Fruit fly (Drosophila melanogaster) whole organism, embryonic: ENCODE data around the gene Dus3.
A peak's percentile ranks its signal among the peaks of the same experiment; 100 is the strongest.

Experiments
- Abd-B ChIP-seq: fragments of 200-800 bp; sonication (Bioruptor generic); optimal IDR thresholded peaks from 2 replicates; lab custom pipeline; 2018; ENCODE audit warnings: missing biosample characterization, mild to moderate bottlenecking, missing genetic modification characterization, moderate library complexity
- Ada2b ChIP-seq: fragments of 200-800 bp; sonication (Bioruptor generic); IDR thresholded peaks from 2 replicates; pipeline ENCODE4 v1.3.6; 2022; ENCODE audit warnings: missing biosample characterization, missing genetic modification characterization
- B-H1 ChIP-seq: fragments of 200-800 bp; sonication (Bioruptor generic); IDR thresholded peaks from 3 replicates; pipeline ENCODE4 v1.3.6; 2022; ENCODE audit warnings: missing biosample characterization, missing genetic modification characterization
- B-H2 ChIP-seq: fragments of 200-800 bp; sonication (Bioruptor generic); optimal IDR thresholded peaks from 2 replicates; lab custom pipeline; 2018; ENCODE audit warnings: missing biosample characterization, mild to moderate bottlenecking, missing genetic modification characterization
- CG10209 ChIP-seq: fragments of 200-800 bp; sonication (Bioruptor generic); optimal IDR thresholded peaks from 3 replicates; lab custom pipeline; 2017; ENCODE audit warnings: missing biosample characterization, mild to moderate bottlenecking, missing genetic modification characterization, missing genetic modification reagents
- CG10366 ChIP-seq: fragments of 200-800 bp; sonication (Bioruptor generic); IDR thresholded peaks from 2 replicates; pipeline ENCODE4 v1.3.6; 2022; ENCODE audit warnings: missing biosample characterization, missing genetic modification characterization
- CG11456 ChIP-seq: fragments of 200-800 bp; sonication (Bioruptor generic); IDR thresholded peaks from 3 replicates; pipeline ENCODE4 v1.3.6; 2022; ENCODE audit warnings: missing biosample characterization, missing genetic modification characterization
- CG12236 ChIP-seq: fragments of 200-800 bp; sonication (Bioruptor generic); optimal IDR thresholded peaks from 2 replicates; lab custom pipeline; 2016; ENCODE audit warnings: missing biosample characterization, missing genetic modification characterization
- CG16815 ChIP-seq: fragments of 200-800 bp; sonication (Bioruptor generic); optimal IDR thresholded peaks from 3 replicates; lab custom pipeline; 2017; ENCODE audit warnings: missing biosample characterization, mild to moderate bottlenecking, missing genetic modification characterization
- CG16863 ChIP-seq: fragments of 200-800 bp; sonication (Bioruptor generic); optimal IDR thresholded peaks from 3 replicates; lab custom pipeline; 2016; ENCODE audit warnings: missing biosample characterization, missing genetic modification characterization
- CG17612 ChIP-seq: fragments of 200-800 bp; sonication (Bioruptor generic); IDR thresholded peaks from 2 replicates; pipeline ENCODE4 v1.3.6; 2022; ENCODE audit warnings: missing biosample characterization, missing genetic modification characterization
- CG1792 ChIP-seq: fragments of 200-800 bp; sonication (Bioruptor generic); optimal IDR thresholded peaks from 2 replicates; lab custom pipeline; 2016; ENCODE audit warnings: missing biosample characterization, missing genetic modification characterization
- CG18011 ChIP-seq: fragments of 200-800 bp; sonication (Bioruptor generic); optimal IDR thresholded peaks from 2 replicates; lab custom pipeline; 2017; ENCODE audit warnings: missing biosample characterization, missing genetic modification characterization, mild to moderate bottlenecking, moderate library complexity, missing genotype
- CG18619 ChIP-seq: fragments of 200-800 bp; sonication (Bioruptor generic); optimal IDR thresholded peaks from 3 replicates; lab custom pipeline; 2017; ENCODE audit warnings: missing biosample characterization, mild to moderate bottlenecking, missing genetic modification characterization
- CG2678 ChIP-seq: fragments of 200-800 bp; sonication (Bioruptor generic); optimal IDR thresholded peaks from 3 replicates; lab custom pipeline; 2019; ENCODE audit warnings: missing biosample characterization, mild to moderate bottlenecking, missing genetic modification characterization, moderate library complexity
- CG30431 ChIP-seq: fragments of 200-800 bp; sonication (Bioruptor generic); optimal IDR thresholded peaks from 2 replicates; lab custom pipeline; 2017; ENCODE audit warnings: missing biosample characterization, missing genetic modification characterization
- CG3838 ChIP-seq: fragments of 200-800 bp; sonication (Bioruptor generic); optimal IDR thresholded peaks from 3 replicates; lab custom pipeline; 2016; ENCODE audit warnings: missing biosample characterization, missing genetic modification characterization
- CG3847 ChIP-seq: fragments of 200-800 bp; sonication (Bioruptor generic); IDR thresholded peaks from 2 replicates; pipeline ENCODE4 v1.3.6; 2022; ENCODE audit warnings: missing biosample characterization, missing genetic modification characterization
- CG4730 ChIP-seq: fragments of 200-800 bp; sonication (Bioruptor generic); IDR thresholded peaks from 2 replicates; pipeline ENCODE4 v1.3.6; 2022; ENCODE audit warnings: missing biosample characterization, missing genetic modification characterization
- CG7556 ChIP-seq: fragments of 200-800 bp; sonication (Bioruptor generic); optimal IDR thresholded peaks from 2 replicates; lab custom pipeline; 2017; ENCODE audit warnings: missing biosample characterization, mild to moderate bottlenecking, missing genetic modification characterization
- CG7963 ChIP-seq: fragments of 200-800 bp; sonication (Bioruptor generic); IDR thresholded peaks from 3 replicates; pipeline ENCODE4 v1.3.6; 2022; ENCODE audit warnings: missing biosample characterization, missing genetic modification characterization; ENCODE audit not compliant: partially characterized antibody
- CG8924 ChIP-seq: fragments of 200-800 bp; optimal IDR thresholded peaks from 3 replicates; lab custom pipeline; 2019; ENCODE audit warnings: missing biosample characterization, mild to moderate bottlenecking, missing genetic modification characterization, moderate library complexity
- CkIIα-i1 ChIP-seq: fragments of 200-800 bp; sonication (Bioruptor generic); IDR thresholded peaks from 2 replicates; pipeline ENCODE4 v1.3.6; 2022; ENCODE audit warnings: missing biosample characterization, missing genetic modification characterization
- Dref ChIP-seq: fragments of 200-800 bp; sonication (Bioruptor generic); IDR thresholded peaks from 2 replicates; pipeline ENCODE4 v1.3.6; 2022; ENCODE audit warnings: missing biosample characterization, missing genetic modification characterization
- Ets97D ChIP-seq: fragments of 200-800 bp; sonication (Bioruptor generic); optimal IDR thresholded peaks from 3 replicates; lab custom pipeline; 2016; ENCODE audit warnings: missing biosample characterization, missing genetic modification characterization
- Gug ChIP-seq: fragments of 200-800 bp; sonication (Bioruptor generic); IDR thresholded peaks from 4 replicates; pipeline ENCODE4 v1.3.6; 2022; ENCODE audit warnings: missing biosample characterization, missing genetic modification characterization
- HLHmδ ChIP-seq: fragments of 200-800 bp; sonication (Bioruptor generic); optimal IDR thresholded peaks from 2 replicates; lab custom pipeline; 2018; ENCODE audit warnings: missing biosample characterization, mild to moderate bottlenecking, missing genetic modification characterization, moderate library complexity
- Hand ChIP-seq: fragments of 200-800 bp; sonication (Bioruptor generic); optimal IDR thresholded peaks from 2 replicates; lab custom pipeline; 2017; ENCODE audit warnings: mild to moderate bottlenecking, missing biosample characterization, missing genetic modification reagents, missing genetic modification characterization
- Mrtf ChIP-seq: fragments of 200-800 bp; sonication (Bioruptor generic); IDR thresholded peaks from 3 replicates; pipeline ENCODE4 v1.3.6; 2022; ENCODE audit warnings: missing biosample characterization, missing genetic modification characterization
- NC2α ChIP-seq: fragments of 200-800 bp; sonication (Bioruptor generic); optimal IDR thresholded peaks from 2 replicates; lab custom pipeline; 2016; ENCODE audit warnings: missing biosample characterization, missing genetic modification characterization
- NC2β ChIP-seq: fragments of 200-800 bp; sonication (Bioruptor generic); optimal IDR thresholded peaks from 2 replicates; lab custom pipeline; 2016; ENCODE audit warnings: missing biosample characterization, missing genetic modification characterization
- Oli ChIP-seq: fragments of 200-800 bp; sonication (Bioruptor generic); optimal IDR thresholded peaks from 2 replicates; lab custom pipeline; 2018; ENCODE audit warnings: missing biosample characterization, mild to moderate bottlenecking, missing genetic modification characterization, moderate library complexity
- Side ChIP-seq: fragments of 200-800 bp; sonication (Bioruptor generic); optimal IDR thresholded peaks from 2 replicates; lab custom pipeline; 2016; ENCODE audit warnings: missing biosample characterization, missing genetic modification characterization
- Usf ChIP-seq: fragments of 200-800 bp; sonication (Bioruptor generic); optimal IDR thresholded peaks from 2 replicates; lab custom pipeline; 2017; ENCODE audit warnings: missing genotype, missing biosample characterization, missing genetic modification characterization
- Xrp1 ChIP-seq: fragments of 200-800 bp; sonication (Bioruptor generic); IDR thresholded peaks from 2 replicates; pipeline ENCODE4 v1.3.6; 2022; ENCODE audit warnings: missing biosample characterization, missing genetic modification characterization
- ash1 ChIP-seq: fragments of 200-800 bp; sonication (Bioruptor generic); optimal IDR thresholded peaks from 2 replicates; lab custom pipeline; 2018; ENCODE audit warnings: missing biosample characterization, mild to moderate bottlenecking, missing genetic modification characterization
- cg ChIP-seq: fragments of 200-800 bp; sonication (Bioruptor generic); optimal IDR thresholded peaks from 3 replicates; lab custom pipeline; 2019; ENCODE audit warnings: missing biosample characterization, mild to moderate bottlenecking, missing genetic modification characterization, moderate library complexity
- chif ChIP-seq, 2 experiments: fragments of 200-800 bp; sonication (Bioruptor generic); optimal IDR thresholded peaks; 3 replicates each; lab custom pipeline; 2016; ENCODE audit warnings: missing biosample characterization in 2 of 2, missing genetic modification characterization in 2 of 2
- corto ChIP-seq: fragments of 200-800 bp; sonication (Bioruptor generic); optimal IDR thresholded peaks from 2 replicates; lab custom pipeline; 2016; ENCODE audit warnings: missing biosample characterization, mild to moderate bottlenecking, missing genetic modification characterization, moderate library complexity
- dpn ChIP-seq, 2 experiments: fragments of 200-800 bp; sonication (Bioruptor generic); optimal IDR thresholded peaks; 3 replicates each; lab custom pipeline; 2016; ENCODE audit warnings: missing biosample characterization in 2 of 2, missing genetic modification characterization in 2 of 2
- eve ChIP-seq, 2 experiments: fragments of >200 bp; optimal IDR thresholded peaks; 2 replicates each; lab custom pipeline; 2017; ENCODE audit warnings: missing biosample characterization in 2 of 2, missing genetic modification characterization in 2 of 2
- fd64A ChIP-seq: fragments of 200-800 bp; sonication (Bioruptor generic); optimal IDR thresholded peaks from 3 replicates; lab custom pipeline; 2018; ENCODE audit warnings: missing biosample characterization, mild to moderate bottlenecking, missing genetic modification characterization
- fru ChIP-seq: fragments of >200 bp; optimal IDR thresholded peaks from 2 replicates; lab custom pipeline; 2017
- jing ChIP-seq: fragments of 200-800 bp; sonication (Bioruptor generic); optimal IDR thresholded peaks from 2 replicates; lab custom pipeline; 2018; ENCODE audit warnings: missing biosample characterization, mild to moderate bottlenecking, missing genetic modification characterization
- kah ChIP-seq: fragments of 200-800 bp; sonication (Bioruptor generic); optimal IDR thresholded peaks from 2 replicates; lab custom pipeline; 2018; ENCODE audit warnings: missing biosample characterization, mild to moderate bottlenecking, missing genetic modification characterization
- klu ChIP-seq: fragments of 200-800 bp; sonication (Bioruptor generic); IDR thresholded peaks from 2 replicates; pipeline ENCODE4 v1.3.6; 2022; ENCODE audit warnings: missing biosample characterization, missing genetic modification characterization
- lab ChIP-seq: fragments of 200-800 bp; sonication (Bioruptor generic); optimal IDR thresholded peaks from 3 replicates; lab custom pipeline; 2017; ENCODE audit warnings: missing biosample characterization, missing genetic modification characterization, mild to moderate bottlenecking, moderate library complexity, missing genetic modification reagents
- rib ChIP-seq: fragments of 200-800 bp; sonication (Bioruptor generic); IDR thresholded peaks from 2 replicates; pipeline ENCODE4 v1.3.6; 2022; ENCODE audit warnings: missing biosample characterization, missing genetic modification characterization
- run ChIP-seq: fragments of 200-800 bp; sonication (Bioruptor generic); optimal IDR thresholded peaks from 3 replicates; lab custom pipeline; 2018; ENCODE audit warnings: missing biosample characterization, mild to moderate bottlenecking, missing genetic modification characterization
- slou ChIP-seq: fragments of 200-800 bp; sonication (Bioruptor generic); optimal IDR thresholded peaks from 3 replicates; lab custom pipeline; 2016; ENCODE audit warnings: missing biosample characterization, missing genetic modification characterization
- stc ChIP-seq: fragments of 200-800 bp; sonication (Bioruptor generic); IDR thresholded peaks from 2 replicates; pipeline ENCODE4 v1.3.6; 2022; ENCODE audit warnings: missing biosample characterization, missing genetic modification characterization
- wdn ChIP-seq: fragments of 200-800 bp; sonication (Bioruptor generic); IDR thresholded peaks from 2 replicates; pipeline ENCODE4 v1.3.6; 2022; ENCODE audit warnings: missing biosample characterization, missing genetic modification characterization
- zfh1 ChIP-seq: fragments of 200-800 bp; sonication (Bioruptor generic); IDR thresholded peaks from 3 replicates; pipeline ENCODE4 v1.3.6; 2022; ENCODE audit warnings: missing biosample characterization, missing genetic modification characterization

Gene Dus3

dm6 chr2L:19758511-19759128 lies at the start of gene Dus3, which contains the start of gene CG10628 (continued):
- TF ChIP-seq dpn (GFP tag; optimal IDR thresholded peaks at IDR 0.05; lab: Kevin White, UChicago): peak; percentile 95
- TF ChIP-seq stc: peak; percentile 91
- no peak for TF ChIP-seq eve (GFP tag; optimal IDR thresholded peaks at IDR 0.05; lab: Kevin White, UChicago)
- peak; percentile 67 for TF ChIP-seq fd64A
- peak; percentile 92 for TF ChIP-seq wdn (GFP tag; lab: Robert Waterston, UW)
- peak; percentile 66 for TF ChIP-seq corto (GFP tag; lab: Kevin White, UChicago)
- TF ChIP-seq fru: no peak
- TF ChIP-seq CG10209 (GFP tag; lab: Kevin White, UChicago): peak; percentile 88
- peak; percentile 73 for TF ChIP-seq CG12236 (GFP tag; lab: Kevin White, UChicago)
- TF ChIP-seq B-H1 (GFP tag; lab: Robert Waterston, UW): peak; percentile 88
- TF ChIP-seq Mrtf: peak; percentile 82
- TF ChIP-seq CG7556: peak; percentile 87
- TF ChIP-seq B-H2 (GFP tag; lab: Kevin White, UChicago): peak; percentile 89
- peak; percentile 66 for TF ChIP-seq Dref (GFP tag; lab: Robert Waterston, UW)
- peak; percentile 84 for TF ChIP-seq klu (GFP tag; lab: Robert Waterston, UW)
- no peak for TF ChIP-seq HLHmδ (GFP tag; lab: Kevin White, UChicago)
- TF ChIP-seq CG30431 (GFP tag; lab: Kevin White, UChicago): peak; percentile 85
- peak; percentile 64 for TF ChIP-seq run (tag; lab: Kevin White, UChicago)
- peak; percentile 51 for TF ChIP-seq Hand (GFP tag; lab: Kevin White, UChicago)
- TF ChIP-seq kah (GFP tag; lab: Kevin White, UChicago): peak; percentile 71
- TF ChIP-seq CkIIα-i1 (GFP tag; lab: Robert Waterston, UW): no peak
- TF ChIP-seq CG16815 (GFP tag; lab: Kevin White, UChicago): peak; percentile 79
- TF ChIP-seq CG3838 (GFP tag; lab: Kevin White, UChicago): peak; percentile 79
- TF ChIP-seq Gug (GFP tag; lab: Robert Waterston, UW): peak; percentile 88
- peak; percentile 74 for TF ChIP-seq NC2α
- TF ChIP-seq CG4730: peak; percentile 74
- peak; percentile 91 for TF ChIP-seq CG2678 (tag; lab: Kevin White, UChicago)
- TF ChIP-seq cg (GFP tag; lab: Kevin White, UChicago): no peak
- TF ChIP-seq CG17612 (GFP tag; lab: Robert Waterston, UW): peak; percentile 75
- TF ChIP-seq Abd-B: peak; percentile 89
- TF ChIP-seq CG18011: peak; percentile 80
- TF ChIP-seq slou (GFP tag; lab: Kevin White, UChicago): peak; percentile 49
- peak; percentile 92 for TF ChIP-seq Side (GFP tag; lab: Kevin White, UChicago)
- peak; percentile 95 for TF ChIP-seq CG11456 (GFP tag; lab: Robert Waterston, UW)
- peak; percentile 93 for TF ChIP-seq Xrp1
- TF ChIP-seq Ada2b: peak; percentile 91
- peak; percentile 90 for TF ChIP-seq CG8924 (tag; lab: Kevin White, UChicago)
- peak; percentile 89 for TF ChIP-seq CG16863 (GFP tag; lab: Kevin White, UChicago)
- TF ChIP-seq CG7963 (GFP tag; lab: Robert Waterston, UW): no peak
- TF ChIP-seq zfh1 (GFP tag; lab: Robert Waterston, UW): peak; percentile 92
- peak; percentile 94 for TF ChIP-seq rib (GFP tag; lab: Robert Waterston, UW)

dm6 chr2L:19722517-19722916 lies 36.2 kb upstream of the Dus3 start:
- no peak for TF ChIP-seq CG18011
- no peak for TF ChIP-seq lab (GFP tag; lab: Kevin White, UChicago)
- no peak for TF ChIP-seq CG1792
- TF ChIP-seq ash1: no peak
- TF ChIP-seq Oli (tag; lab: Kevin White, UChicago): no peak
- TF ChIP-seq jing: peak; percentile 29
- no peak for TF ChIP-seq Usf
- no peak for TF ChIP-seq CG3847 (GFP tag; lab: Robert Waterston, UW)
- no peak for TF ChIP-seq NC2β
- peak; percentile 10; the same call in 1 of the 2 replicates for TF ChIP-seq CG10366 (GFP tag; lab: Robert Waterston, UW)
- TF ChIP-seq CG18619: no peak
- TF ChIP-seq chif (GFP tag; optimal IDR thresholded peaks at IDR 0.05; lab: Kevin White, UChicago): peak in 1 of 2 experiments; percentile 29
- no peak for TF ChIP-seq Ets97D (GFP tag; lab: Kevin White, UChicago)
